Fruit fly (Drosophila melanogaster) whole organism, embryonic: ENCODE results near the gene Src64B.

Experiments
- Blimp-1 ChIP-seq: fragments of 200-800 bp; sonication (Bioruptor generic); optimal IDR thresholded peaks from 3 replicates; lab custom pipeline; 2018; ENCODE audit warnings: missing biosample characterization, missing genetic modification characterization, mild to moderate bottlenecking, moderate library complexity, missing genetic modification reagents
- C15 ChIP-seq: fragments of 200-800 bp; sonication (Bioruptor generic); IDR thresholded peaks from 3 replicates; pipeline ENCODE4 v1.3.6; 2022; ENCODE audit warnings: missing biosample characterization, missing genetic modification characterization
- CG10147 ChIP-seq: fragments of 200-800 bp; sonication (Bioruptor generic); optimal IDR thresholded peaks from 2 replicates; lab custom pipeline; 2019; ENCODE audit warnings: missing biosample characterization, mild to moderate bottlenecking, missing genetic modification characterization, moderate library complexity
- CG10543 ChIP-seq: fragments of 200-800 bp; sonication (Bioruptor generic); optimal IDR thresholded peaks from 3 replicates; lab custom pipeline; 2017; ENCODE audit warnings: missing biosample characterization, mild to moderate bottlenecking, missing genetic modification characterization, moderate library complexity
- CG11093 ChIP-seq: fragments of 200-800 bp; sonication (Bioruptor generic); IDR thresholded peaks from 3 replicates; pipeline ENCODE4 v1.3.6; 2022; ENCODE audit warnings: missing biosample characterization, missing genetic modification characterization
- CG12104 ChIP-seq: fragments of 200-800 bp; sonication (Bioruptor generic); optimal IDR thresholded peaks from 3 replicates; lab custom pipeline; 2016; ENCODE audit warnings: missing biosample characterization, missing genetic modification characterization
- CG12236 ChIP-seq: fragments of 200-800 bp; sonication (Bioruptor generic); optimal IDR thresholded peaks from 2 replicates; lab custom pipeline; 2016; ENCODE audit warnings: missing biosample characterization, missing genetic modification characterization
- CG14667 ChIP-seq: fragments of 200-800 bp; sonication (Bioruptor generic); IDR thresholded peaks from 2 replicates; pipeline ENCODE4 v1.3.6; 2022; ENCODE audit warnings: missing biosample characterization, missing genetic modification characterization
- CG1647 ChIP-seq: fragments of 200-800 bp; sonication (Bioruptor generic); optimal IDR thresholded peaks from 3 replicates; lab custom pipeline; 2016; ENCODE audit warnings: missing biosample characterization, missing genetic modification characterization
- CG16779 ChIP-seq: fragments of 200-800 bp; sonication (Bioruptor generic); IDR thresholded peaks from 2 replicates; pipeline ENCODE4 v1.3.6; 2022; ENCODE audit warnings: missing biosample characterization, missing genetic modification characterization
- CG16863 ChIP-seq: fragments of 200-800 bp; sonication (Bioruptor generic); optimal IDR thresholded peaks from 3 replicates; lab custom pipeline; 2016; ENCODE audit warnings: missing biosample characterization, missing genetic modification characterization
- CG17186 ChIP-seq: fragments of 200-800 bp; sonication (Bioruptor generic); optimal IDR thresholded peaks from 3 replicates; lab custom pipeline; 2017; ENCODE audit warnings: missing biosample characterization, missing genetic modification reagents, missing genetic modification characterization
- CG17361 ChIP-seq: fragments of 200-800 bp; sonication (Bioruptor generic); IDR thresholded peaks from 3 replicates; pipeline ENCODE4 v1.3.6; 2022; ENCODE audit warnings: missing biosample characterization, missing genetic modification characterization
- CG17829 ChIP-seq: fragments of 200-800 bp; optimal IDR thresholded peaks from 2 replicates; lab custom pipeline; 2019; ENCODE audit warnings: missing biosample characterization, mild to moderate bottlenecking, missing genetic modification characterization, moderate library complexity
- CG18619 ChIP-seq: fragments of 200-800 bp; sonication (Bioruptor generic); optimal IDR thresholded peaks from 3 replicates; lab custom pipeline; 2017; ENCODE audit warnings: missing biosample characterization, mild to moderate bottlenecking, missing genetic modification characterization
- CG31441 ChIP-seq: fragments of 200-800 bp; sonication (Bioruptor generic); IDR thresholded peaks from 2 replicates; pipeline ENCODE4 v1.3.6; 2022; ENCODE audit warnings: missing biosample characterization, missing genetic modification characterization
- CG3281 ChIP-seq: fragments of 200-800 bp; sonication (Bioruptor generic); optimal IDR thresholded peaks from 3 replicates; lab custom pipeline; 2017; ENCODE audit warnings: missing biosample characterization, mild to moderate bottlenecking, missing genetic modification characterization
- CG3407 ChIP-seq: fragments of 200-800 bp; sonication (Bioruptor generic); optimal IDR thresholded peaks from 2 replicates; lab custom pipeline; 2018; ENCODE audit warnings: missing biosample characterization, mild to moderate bottlenecking, missing genetic modification characterization
- CG6175 ChIP-seq: fragments of 200-800 bp; sonication (Bioruptor generic); IDR thresholded peaks from 3 replicates; pipeline ENCODE4 v1.3.6; 2022; ENCODE audit warnings: missing biosample characterization, missing genetic modification characterization
- CG6654 ChIP-seq: fragments of 200-800 bp; sonication (Bioruptor generic); optimal IDR thresholded peaks from 2 replicates; lab custom pipeline; 2017; ENCODE audit warnings: missing biosample characterization, mild to moderate bottlenecking, missing genetic modification characterization
- CG6683 ChIP-seq: fragments of 200-800 bp; sonication (Bioruptor generic); optimal IDR thresholded peaks from 2 replicates; lab custom pipeline; 2017; ENCODE audit warnings: missing biosample characterization, mild to moderate bottlenecking, missing genetic modification characterization, missing genetic modification reagents
- CG7556 ChIP-seq: fragments of 200-800 bp; sonication (Bioruptor generic); optimal IDR thresholded peaks from 2 replicates; lab custom pipeline; 2017; ENCODE audit warnings: missing biosample characterization, mild to moderate bottlenecking, missing genetic modification characterization
- CG7786 ChIP-seq: fragments of 200-800 bp; sonication (Bioruptor generic); optimal IDR thresholded peaks from 2 replicates; lab custom pipeline; 2016; ENCODE audit warnings: missing biosample characterization, missing genetic modification characterization
- CG9437 ChIP-seq: fragments of 200-800 bp; sonication (Bioruptor generic); optimal IDR thresholded peaks from 2 replicates; lab custom pipeline; 2018; ENCODE audit warnings: missing biosample characterization, mild to moderate bottlenecking, missing genetic modification characterization
- CrebB ChIP-seq: fragments of 200-800 bp; sonication (Bioruptor generic); optimal IDR thresholded peaks from 3 replicates; lab custom pipeline; 2018; ENCODE audit warnings: missing biosample characterization, mild to moderate bottlenecking, missing genetic modification characterization
- HLH54F ChIP-seq: fragments of 200-800 bp; sonication (Bioruptor generic); optimal IDR thresholded peaks from 3 replicates; lab custom pipeline; 2016; ENCODE audit warnings: missing biosample characterization, missing genetic modification characterization
- HLHmδ ChIP-seq: fragments of 200-800 bp; sonication (Bioruptor generic); optimal IDR thresholded peaks from 2 replicates; lab custom pipeline; 2018; ENCODE audit warnings: missing biosample characterization, mild to moderate bottlenecking, missing genetic modification characterization, moderate library complexity
- Jarid2 ChIP-seq: fragments of 200-800 bp; sonication (Bioruptor generic); optimal IDR thresholded peaks from 3 replicates; lab custom pipeline; 2017; ENCODE audit warnings: mild to moderate bottlenecking, missing biosample characterization, missing genetic modification reagents, missing genetic modification characterization
- Lhr ChIP-seq: fragments of 200-800 bp; sonication (Bioruptor generic); optimal IDR thresholded peaks from 3 replicates; lab custom pipeline; 2017; ENCODE audit warnings: mild to moderate bottlenecking, missing biosample characterization, missing genetic modification reagents, missing genetic modification characterization
- Myb ChIP-seq: fragments of 200-800 bp; sonication (Bioruptor generic); optimal IDR thresholded peaks from 2 replicates; lab custom pipeline; 2016; ENCODE audit warnings: missing biosample characterization, missing genetic modification characterization
- NC2β ChIP-seq: fragments of 200-800 bp; sonication (Bioruptor generic); optimal IDR thresholded peaks from 2 replicates; lab custom pipeline; 2016; ENCODE audit warnings: missing biosample characterization, missing genetic modification characterization
- Nf-YA ChIP-seq: fragments of 200-800 bp; sonication (Bioruptor generic); IDR thresholded peaks from 2 replicates; pipeline ENCODE4 v1.3.6; 2022; ENCODE audit warnings: missing biosample characterization, missing genetic modification characterization
- NfI ChIP-seq: fragments of 200-800 bp; sonication (Bioruptor generic); optimal IDR thresholded peaks from 3 replicates; lab custom pipeline; 2018; ENCODE audit warnings: missing biosample characterization, mild to moderate bottlenecking, missing genetic modification characterization, moderate library complexity
- Rx ChIP-seq: fragments of 200-800 bp; sonication (Bioruptor generic); IDR thresholded peaks from 2 replicates; pipeline ENCODE4 v1.3.6; 2022; ENCODE audit warnings: missing biosample characterization, missing genetic modification characterization
- Stat92E ChIP-seq, 3 experiments: fragments of >200 bp in 2 of 3; fragments of 200-800 bp in 1 of 3; sonication (Bioruptor generic) in 1 of 3; optimal IDR thresholded peaks; 2 replicates each; lab custom pipeline; 2017 to 2019; ENCODE audit warnings: missing biosample characterization in 3 of 3, missing genetic modification characterization in 3 of 3, mild to moderate bottlenecking in 1 of 3, moderate library complexity in 1 of 3
- YL-1 ChIP-seq: fragments of 200-800 bp; sonication (Bioruptor generic); optimal IDR thresholded peaks from 3 replicates; lab custom pipeline; 2017; ENCODE audit warnings: missing biosample characterization, mild to moderate bottlenecking, missing genetic modification characterization
- bigmax ChIP-seq: fragments of 200-800 bp; sonication (Bioruptor generic); optimal IDR thresholded peaks from 2 replicates; lab custom pipeline; 2018; ENCODE audit warnings: missing biosample characterization, mild to moderate bottlenecking, missing genetic modification characterization
- chif ChIP-seq, 2 experiments: fragments of 200-800 bp; sonication (Bioruptor generic); optimal IDR thresholded peaks; 3 replicates each; lab custom pipeline; 2016; ENCODE audit warnings: missing biosample characterization in 2 of 2, missing genetic modification characterization in 2 of 2
- dpn ChIP-seq, 2 experiments: fragments of 200-800 bp; sonication (Bioruptor generic); optimal IDR thresholded peaks; 3 replicates each; lab custom pipeline; 2016; ENCODE audit warnings: missing biosample characterization in 2 of 2, missing genetic modification characterization in 2 of 2
- eve ChIP-seq, 2 experiments: fragments of >200 bp; optimal IDR thresholded peaks; 2 replicates each; lab custom pipeline; 2017; ENCODE audit warnings: missing biosample characterization in 2 of 2, missing genetic modification characterization in 2 of 2
- ewg ChIP-seq: fragments of 200-800 bp; sonication (Bioruptor generic); optimal IDR thresholded peaks from 3 replicates; lab custom pipeline; 2017; ENCODE audit warnings: mild to moderate bottlenecking, missing biosample characterization, missing genetic modification reagents, missing genetic modification characterization
- grau ChIP-seq: fragments of 200-800 bp; optimal IDR thresholded peaks from 3 replicates; lab custom pipeline; 2019; ENCODE audit warnings: missing biosample characterization, mild to moderate bottlenecking, missing genetic modification characterization, moderate library complexity
- kay ChIP-seq: fragments of 200-800 bp; sonication (Bioruptor generic); optimal IDR thresholded peaks from 2 replicates; lab custom pipeline; 2016; ENCODE audit warnings: missing biosample characterization, missing genetic modification characterization
- nau ChIP-seq: fragments of 200-800 bp; sonication (Bioruptor generic); optimal IDR thresholded peaks from 3 replicates; lab custom pipeline; 2017; ENCODE audit warnings: missing biosample characterization, mild to moderate bottlenecking, missing genetic modification characterization, missing genetic modification reagents
- sna ChIP-seq: fragments of 200-800 bp; sonication (Bioruptor generic); IDR thresholded peaks from 2 replicates; pipeline ENCODE4 v1.3.6; 2022; ENCODE audit warnings: missing biosample characterization, missing genetic modification characterization; ENCODE audit not compliant: partially characterized antibody
- ssp ChIP-seq: fragments of 200-800 bp; sonication (Bioruptor generic); IDR thresholded peaks from 2 replicates; pipeline ENCODE4 v1.3.6; 2022; ENCODE audit warnings: missing biosample characterization, missing genetic modification characterization
- unpg ChIP-seq: fragments of 200-800 bp; sonication (Bioruptor generic); optimal IDR thresholded peaks from 3 replicates; lab custom pipeline; 2018; ENCODE audit warnings: missing biosample characterization, mild to moderate bottlenecking, missing genetic modification characterization, moderate library complexity
- z ChIP-seq: fragments of 200-800 bp; sonication (Bioruptor generic); IDR thresholded peaks from 3 replicates; pipeline ENCODE4 v1.3.6; 2022; ENCODE audit warnings: missing biosample characterization, missing genetic modification characterization

Src64B gene

dm6 chr3L:4624371-4625154 lies 1.4 kb downstream of the Src64B start (continued):
- peak in 1 of 3 experiments; percentile 67 for TF ChIP-seq Stat92E (GFP tag; optimal IDR thresholded peaks at IDR 0.05; lab: Kevin White, UChicago)
- TF ChIP-seq CG16779 (GFP tag; lab: Robert Waterston, UW), result no peak
- peak in 1 of 2 experiments; percentile 95 for TF ChIP-seq eve (GFP tag; optimal IDR thresholded peaks at IDR 0.05; lab: Kevin White, UChicago)
- peak; percentile 82 for TF ChIP-seq nau (GFP tag; lab: Kevin White, UChicago)
- peak; percentile 87 for TF ChIP-seq Blimp-1 (GFP tag; lab: Kevin White, UChicago)
- peak; percentile 61 for TF ChIP-seq CrebB (tag; lab: Kevin White, UChicago)
- TF ChIP-seq CG7786, result peak; percentile 87
- peak; percentile 67 for TF ChIP-seq YL-1 (GFP tag; lab: Kevin White, UChicago)
- peak; percentile 66 for TF ChIP-seq CG14667 (GFP tag; lab: Robert Waterston, UW)
- TF ChIP-seq Jarid2 (GFP tag; lab: Kevin White, UChicago), result peak; percentile 51
- TF ChIP-seq CG7556 (GFP tag; lab: Kevin White, UChicago), result peak; percentile 89
- peak; percentile 90 for TF ChIP-seq CG16863 (GFP tag; lab: Kevin White, UChicago)
- TF ChIP-seq NfI (GFP tag; lab: Kevin White, UChicago), result peak; percentile 91
- TF ChIP-seq Lhr (GFP tag; lab: Kevin White, UChicago), result peak; percentile 43
- peak; percentile 87 for TF ChIP-seq CG12104 (GFP tag; lab: Kevin White, UChicago)
- TF ChIP-seq dpn (GFP tag; optimal IDR thresholded peaks at IDR 0.05; lab: Kevin White, UChicago), result peak; percentile 90 to 91
- peak; percentile 73; the same call in 2 of the 3 replicates for TF ChIP-seq C15 (GFP tag; lab: Robert Waterston, UW)
- TF ChIP-seq CG11093 (GFP tag; lab: Robert Waterston, UW), result peak; percentile 85
- no peak for TF ChIP-seq HLHmδ
- TF ChIP-seq chif (GFP tag; optimal IDR thresholded peaks at IDR 0.05; lab: Kevin White, UChicago), result peak; percentile 87 to 91
- no peak for TF ChIP-seq bigmax (GFP tag; lab: Kevin White, UChicago)
- peak; percentile 89 for TF ChIP-seq CG31441
- peak; percentile 84 for TF ChIP-seq CG18619 (GFP tag; lab: Kevin White, UChicago)
- peak; percentile 65 for TF ChIP-seq CG6654 (GFP tag; lab: Kevin White, UChicago)
- TF ChIP-seq ewg, result peak; percentile 88
- peak; percentile 82 for TF ChIP-seq unpg (GFP tag; lab: Kevin White, UChicago)
- peak; percentile 38 for TF ChIP-seq CG17186 (GFP tag; lab: Kevin White, UChicago)
- TF ChIP-seq CG17829, result peak; percentile 75
- no peak for TF ChIP-seq sna (GFP tag; lab: Robert Waterston, UW)
- peak; percentile 96 for TF ChIP-seq CG17361
- TF ChIP-seq CG3281 (GFP tag; lab: Kevin White, UChicago), result peak; percentile 89
- peak; percentile 72 for TF ChIP-seq CG6683 (GFP tag; lab: Kevin White, UChicago)
- peak; percentile 74 for TF ChIP-seq NC2β (GFP tag; lab: Kevin White, UChicago)
- TF ChIP-seq CG10543 (GFP tag; lab: Kevin White, UChicago), result peak; percentile 80
- peak; percentile 70 for TF ChIP-seq ssp
- peak; percentile 87 for TF ChIP-seq kay
- peak; percentile 88 for TF ChIP-seq CG9437
- TF ChIP-seq HLH54F (GFP tag; lab: Kevin White, UChicago), result peak; percentile 74
- TF ChIP-seq Myb (GFP tag; lab: Kevin White, UChicago), result peak; percentile 74
- TF ChIP-seq CG6175, result 0 out of 3 replicates have a peak, but pooled peaks have one; percentile 16
- peak; percentile 85 for TF ChIP-seq CG10147
- peak; percentile 26 for TF ChIP-seq CG3407
- TF ChIP-seq Rx (GFP tag; lab: Robert Waterston, UW), result peak; percentile 80
- TF ChIP-seq grau (tag; lab: Kevin White, UChicago), result peak; percentile 98
- TF ChIP-seq CG1647 (GFP tag; lab: Kevin White, UChicago), result peak; percentile 75
- TF ChIP-seq z, result 0 out of 3 replicates have a peak, but pooled peaks have one; percentile 46
- TF ChIP-seq CG12236 (GFP tag; lab: Kevin White, UChicago), result peak; percentile 83
- peak; percentile 82 for TF ChIP-seq Nf-YA
